Worm (Caenorhabditis elegans): ENCODE results near the gene srz-9.

DNA sequence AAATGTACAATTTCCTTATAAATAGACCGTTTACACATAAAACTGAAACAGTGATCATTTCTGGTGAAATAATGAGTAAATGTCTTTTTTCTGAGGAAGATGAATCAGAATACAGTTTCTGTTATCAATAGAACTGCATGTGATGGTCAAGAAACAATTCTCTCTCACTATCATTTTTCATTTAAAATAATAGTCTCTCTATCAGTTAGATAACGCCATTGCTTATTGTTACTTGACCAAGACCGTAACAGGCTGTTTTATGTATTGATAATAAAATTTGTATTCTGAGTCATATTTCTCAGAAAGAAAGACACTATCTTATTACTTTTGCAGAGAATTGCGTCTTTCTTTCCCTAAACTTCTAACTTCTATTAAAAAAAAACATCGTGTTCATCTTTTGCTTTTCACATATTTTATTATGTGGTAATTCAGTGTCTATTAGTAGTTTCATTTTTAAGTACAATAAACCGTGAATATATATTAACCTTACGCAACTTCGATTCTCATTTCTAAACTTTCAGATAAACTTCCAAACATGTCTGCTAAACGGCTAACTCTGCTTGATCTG is 31.4 kb downstream of the srz-9 start, which contains the start of gene fbxa-35:
- TF ChIP-seq ztf-4 (tag; optimal IDR thresholded peaks at IDR 0.05) (no peak), unc-98 (GFP tag; IDR thresholded peaks at IDR 0.05) (no peak), zag-1 (tag; optimal IDR thresholded peaks at IDR 0.05) (no peak), tbx-2 (tag; optimal IDR thresholded peaks at IDR 0.05) (no peak), ceh-82 (tag; optimal IDR thresholded peaks at IDR 0.05) (no peak), lir-3 (tag; optimal IDR thresholded peaks at IDR 0.05; ENCODE audit: poor library complexity) (no peak), elt-2 (tag; optimal IDR thresholded peaks at IDR 0.05) (peak; percentile 82)

Data from whole organism, L1 larva.